Worm (Caenorhabditis elegans) whole organism, L4 larva: ENCODE results near the gene srlf-33.

Experiments used
- D1046.2 ChIP-seq: fragments of 200-800 bp; sonication (Bioruptor generic); IDR thresholded peaks from 2 replicates; pipeline ENCODE4 v1.3.6; 2022; ENCODE audit warnings: missing genetic modification characterization, missing compliant biosample characterization
- R02D3.7 ChIP-seq: fragments of 150-350 bp; sonication (generic microtip); optimal IDR thresholded peaks from 3 replicates; lab custom pipeline; 2014; ENCODE audit warnings: missing biosample characterization, missing genetic modification characterization
- T26A8.4 ChIP-seq: fragments of 200-800 bp; sonication (Bioruptor generic); IDR thresholded peaks from 2 replicates; pipeline ENCODE4 v1.3.6; 2022; ENCODE audit warnings: missing genetic modification characterization, missing compliant biosample characterization
- Y105C5A.15 ChIP-seq: fragments of 200-800 bp; sonication (Bioruptor generic); IDR thresholded peaks from 2 replicates; pipeline ENCODE4 v1.3.6; 2022; ENCODE audit warnings: missing genetic modification characterization, missing compliant biosample characterization
- Y48G9A.11 ChIP-seq: fragments of 200-800 bp; sonication (Bioruptor generic); IDR thresholded peaks from 2 replicates; pipeline ENCODE4 v1.3.6; 2022; ENCODE audit warnings: missing genetic modification reagents, missing genetic modification characterization, missing compliant biosample characterization
- Y5F2A.4 ChIP-seq: fragments of 200-800 bp; sonication (Bioruptor generic); optimal IDR thresholded peaks from 2 replicates; lab custom pipeline; 2018; ENCODE audit warnings: mild to moderate bottlenecking, missing genetic modification characterization, missing compliant biosample characterization
- Y75B8A.6 ChIP-seq: fragments of 200-800 bp; sonication (Bioruptor generic); IDR thresholded peaks from 2 replicates; pipeline ENCODE4 v1.3.6; 2022; ENCODE audit warnings: missing genetic modification reagents, missing genetic modification characterization, missing compliant biosample characterization
- aha-1 ChIP-seq: fragments of 150-350 bp; peaks from one replicate; lab custom pipeline; 2014; ENCODE audit warnings: missing biosample characterization, missing genetic modification characterization
- aly-2 ChIP-seq: sonication (generic microtip); optimal IDR thresholded peaks from 2 replicates; lab custom pipeline; 2018; ENCODE audit warnings: missing biosample characterization, missing genetic modification characterization
- ama-1 ChIP-seq: fragments of 150-350 bp; optimal IDR thresholded peaks from 2 replicates; lab custom pipeline; 2014; ENCODE audit warnings: inconsistent platforms, mixed read lengths
- ceh-20 ChIP-seq: fragments of 200-800 bp; sonication (Bioruptor generic); IDR thresholded peaks from 2 replicates; pipeline ENCODE4 v1.3.6; 2022; ENCODE audit warnings: missing genetic modification reagents, missing genetic modification characterization, missing compliant biosample characterization
- cey-2 ChIP-seq: sonication (generic microtip); optimal IDR thresholded peaks from 3 replicates; lab custom pipeline; 2017; ENCODE audit warnings: missing genetic modification characterization, mild to moderate bottlenecking, missing compliant biosample characterization, antibody characterized with exemption, borderline replicate concordance; ENCODE audit not compliant: insufficient read depth
- ctbp-1 ChIP-seq: fragments of 200-800 bp; sonication (Bioruptor generic); IDR thresholded peaks from 2 replicates; pipeline ENCODE4 v1.3.6; 2022; ENCODE audit warnings: missing genetic modification reagents, missing genetic modification characterization, missing compliant biosample characterization
- daf-19 ChIP-seq: fragments of 200-800 bp; sonication (Bioruptor generic); conservative IDR thresholded peaks from 2 replicates; pipeline ENCODE4 v1.3.6; 2022; ENCODE audit warnings: missing genetic modification characterization, missing compliant biosample characterization
- dmd-9 ChIP-seq: fragments of 200-800 bp; sonication (Bioruptor generic); IDR thresholded peaks from 2 replicates; pipeline ENCODE4 v1.3.6; 2022; ENCODE audit warnings: missing genetic modification reagents, missing genetic modification characterization, missing compliant biosample characterization
- gei-8 ChIP-seq: fragments of 200-800 bp; sonication (Bioruptor generic); optimal IDR thresholded peaks from 2 replicates; lab custom pipeline; 2018; ENCODE audit warnings: mild to moderate bottlenecking, missing genetic modification characterization, missing compliant biosample characterization
- hmg-1.1 ChIP-seq: fragments of 200-800 bp; sonication (Bioruptor generic); IDR thresholded peaks from 2 replicates; pipeline ENCODE4 v1.3.6; 2022; ENCODE audit warnings: missing genetic modification reagents, missing genetic modification characterization, missing compliant biosample characterization
- lin-15B ChIP-seq: fragments of 150-350 bp; sonication (generic microtip); optimal IDR thresholded peaks from 3 replicates; lab custom pipeline; 2014; ENCODE audit warnings: missing biosample characterization, missing genetic modification characterization
- lin-39 ChIP-seq: fragments of 150-350 bp; optimal IDR thresholded peaks from 2 replicates; lab custom pipeline; 2014; ENCODE audit warnings: missing biosample characterization, missing genetic modification reagents, missing genetic modification characterization
- nhr-102 ChIP-seq: sonication (generic microtip); optimal IDR thresholded peaks from 2 replicates; lab custom pipeline; 2016; ENCODE audit warnings: mild to moderate bottlenecking, missing genetic modification characterization, moderate library complexity, missing compliant biosample characterization
- nhr-11 ChIP-seq: fragments of 150-350 bp; optimal IDR thresholded peaks from 2 replicates; lab custom pipeline; 2014; ENCODE audit warnings: missing biosample characterization, missing genetic modification characterization
- nhr-237 ChIP-seq: sonication (generic microtip); optimal IDR thresholded peaks from 2 replicates; lab custom pipeline; 2017; ENCODE audit warnings: missing biosample characterization, missing genetic modification characterization
- nhr-25 ChIP-seq: sonication (generic microtip); optimal IDR thresholded peaks from 2 replicates; lab custom pipeline; 2017; ENCODE audit warnings: missing genetic modification characterization, mild to moderate bottlenecking, missing compliant biosample characterization, antibody characterized with exemption, moderate library complexity, borderline replicate concordance; ENCODE audit not compliant: insufficient read depth
- nhr-41 ChIP-seq: fragments of 200-800 bp; sonication (Bioruptor generic); IDR thresholded peaks from 2 replicates; pipeline ENCODE4 v1.3.6; 2022; ENCODE audit warnings: missing genetic modification reagents, missing genetic modification characterization, missing compliant biosample characterization
- nhr-48 ChIP-seq: sonication (generic microtip); optimal IDR thresholded peaks from 2 replicates; lab custom pipeline; 2016; ENCODE audit warnings: mild to moderate bottlenecking, missing genetic modification characterization, missing compliant biosample characterization
- nhr-76 ChIP-seq: fragments of 150-350 bp; optimal IDR thresholded peaks from 2 replicates; lab custom pipeline; 2014; ENCODE audit warnings: missing biosample characterization, missing genetic modification characterization
- php-3 ChIP-seq: fragments of 200-800 bp; sonication (Bioruptor generic); IDR thresholded peaks from 2 replicates; pipeline ENCODE4 v1.3.6; 2022; ENCODE audit warnings: missing genetic modification reagents, missing genetic modification characterization, missing compliant biosample characterization
- saeg-2 ChIP-seq: fragments of 200-800 bp; sonication (Bioruptor generic); IDR thresholded peaks from 2 replicates; pipeline ENCODE4 v1.3.6; 2022; ENCODE audit warnings: missing genetic modification reagents, missing genetic modification characterization, missing compliant biosample characterization
- spr-1 ChIP-seq: sonication (generic microtip); optimal IDR thresholded peaks from 2 replicates; lab custom pipeline; 2016; ENCODE audit warnings: mild to moderate bottlenecking, missing genetic modification characterization, missing compliant biosample characterization
- tag-97 ChIP-seq: fragments of 200-800 bp; sonication (Bioruptor generic); IDR thresholded peaks from 2 replicates; pipeline ENCODE4 v1.3.6; 2022; ENCODE audit warnings: missing genetic modification characterization, missing compliant biosample characterization
- tra-1 ChIP-seq: fragments of 200-800 bp; sonication (Bioruptor generic); IDR thresholded peaks from 2 replicates; pipeline ENCODE4 v1.3.6; 2022; ENCODE audit warnings: missing genetic modification reagents, missing genetic modification characterization, missing compliant biosample characterization
- unc-130 ChIP-seq: sonication (generic microtip); optimal IDR thresholded peaks from 2 replicates; lab custom pipeline; 2016; ENCODE audit warnings: missing genetic modification reagents, missing genetic modification characterization, missing compliant biosample characterization
- unc-39 ChIP-seq: sonication (generic microtip); optimal IDR thresholded peaks from 2 replicates; lab custom pipeline; 2017; ENCODE audit warnings: missing biosample characterization, missing genetic modification characterization
- unc-62 ChIP-seq, 3 experiments: fragments of 150-350 bp in 1 of 3; sonication (generic microtip); optimal IDR thresholded peaks in 2 of 3; peaks in 1 of 3; 1 replicate in 1 of 3; 2 replicates in 2 of 3; lab custom pipeline; 2014 to 2017; ENCODE audit warnings: missing biosample characterization in 3 of 3, missing genetic modification characterization in 3 of 3, missing genetic modification reagents in 3 of 3, missing genotype in 1 of 3
- zfp-2 ChIP-seq: sonication (generic microtip); optimal IDR thresholded peaks from 2 replicates; lab custom pipeline; 2016; ENCODE audit warnings: mild to moderate bottlenecking, missing genetic modification characterization, missing compliant biosample characterization
- zfp-3 ChIP-seq: fragments of 200-800 bp; sonication (Bioruptor generic); conservative IDR thresholded peaks from 2 replicates; pipeline ENCODE4 v1.3.6; 2022; ENCODE audit warnings: missing genetic modification reagents, missing genetic modification characterization, missing compliant biosample characterization
- zip-11 ChIP-seq: fragments of 200-800 bp; sonication (Bioruptor generic); IDR thresholded peaks from 2 replicates; pipeline ENCODE4 v1.3.6; 2022; ENCODE audit warnings: missing genetic modification characterization, missing compliant biosample characterization
- ztf-7 ChIP-seq: fragments of 150-350 bp; optimal IDR thresholded peaks from 2 replicates; lab custom pipeline; 2014; ENCODE audit warnings: missing biosample characterization, missing genetic modification characterization

srlf-33 gene

DNA sequence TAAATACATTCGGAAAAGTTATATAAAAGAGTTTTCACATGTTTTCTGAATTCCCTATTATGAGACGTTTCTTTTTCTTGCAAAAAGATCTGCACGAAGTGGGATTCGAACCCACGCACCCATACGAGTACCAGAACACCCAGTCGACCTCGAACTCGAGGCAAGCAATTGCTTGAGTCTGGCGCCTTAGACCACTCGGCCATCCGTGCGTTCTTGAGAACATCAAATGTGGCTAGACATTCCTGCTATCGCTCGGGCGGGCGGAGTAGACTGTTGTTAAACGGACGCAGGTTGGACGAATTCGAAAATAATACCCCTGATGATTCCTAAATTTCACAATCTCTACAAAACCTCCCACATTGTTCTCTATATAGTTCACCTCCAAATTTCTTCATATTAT lies 3.1 kb upstream of the srlf-33 start (continued):
- no peak for TF ChIP-seq unc-130 (GFP tag; lab: Kevin White, UChicago)
- TF ChIP-seq R02D3.7 (tag; lab: Kevin White, UChicago) = no peak
- 0 out of 2 replicates have a peak, but pooled peaks have one; percentile 26 for TF ChIP-seq D1046.2 (GFP tag; lab: Robert Waterston, UW)
- TF ChIP-seq ceh-20 (GFP tag; lab: Robert Waterston, UW) = 0 out of 2 replicates have a peak, but pooled peaks have one; percentile 45

DNA sequence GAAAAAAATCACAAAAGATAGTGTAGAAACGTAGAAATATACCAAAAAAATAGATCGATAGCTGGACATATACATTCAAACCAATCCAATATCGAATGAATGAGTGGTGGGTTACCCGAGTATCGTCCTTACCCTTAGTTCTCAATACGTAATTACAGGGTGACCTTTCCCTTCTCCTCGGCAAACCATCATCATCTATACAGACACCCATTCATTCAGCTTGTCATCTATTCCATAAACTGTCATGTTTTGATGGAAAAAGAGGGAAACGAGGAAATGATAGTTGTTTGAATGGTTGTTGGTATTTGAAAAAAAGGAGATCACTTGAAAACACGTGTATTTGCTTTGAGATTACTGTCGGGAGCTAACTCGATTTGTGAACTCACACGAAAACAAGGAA lies 1.2 kb downstream of the srlf-33 start:
- TF ChIP-seq lin-39 (tag; lab: Kevin White, UChicago) = no peak
- peak; percentile 31 for TF ChIP-seq nhr-25 (tag; lab: Kevin White, UChicago)
- TF ChIP-seq zfp-3 (GFP tag; lab: Robert Waterston, UW) = no peak
- peak; percentile 82 for TF ChIP-seq aha-1 (tag; lab: Kevin White, UChicago)
- TF ChIP-seq unc-62 (GFP tag; optimal IDR thresholded peaks at IDR 0.05 in 1 of 2; lab: Kevin White, UChicago) = peak in 1 of 2 experiments; percentile 62
- no peak for TF ChIP-seq unc-62 (tag; optimal IDR thresholded peaks at IDR 0.05; lab: Kevin White, UChicago)
- TF ChIP-seq, all 104 proteins: peak for 3

DNA sequence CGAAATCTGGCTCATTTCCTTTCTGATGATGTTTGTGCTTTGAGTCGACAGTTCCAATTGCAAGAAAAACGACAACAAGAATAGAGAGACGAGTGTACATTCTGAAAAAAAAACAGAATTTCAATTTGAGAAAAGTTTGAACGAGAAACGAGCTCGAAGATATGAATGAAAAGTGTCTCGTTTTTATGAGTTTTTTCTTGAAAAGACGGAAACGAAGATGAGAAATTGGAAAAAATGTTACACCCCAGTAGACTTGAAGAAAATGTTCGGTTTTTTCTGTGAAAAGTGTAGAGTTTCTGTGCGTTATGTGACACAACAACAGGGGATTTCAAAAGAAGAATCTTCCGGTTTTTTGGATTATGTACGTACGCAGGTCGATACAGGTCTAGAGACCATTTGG lies 2.2 kb downstream of the srlf-33 start, which contains the start of gene srlf-31:
TSS of gene srlf-31 (minus strand) at position 101 of the 400 bp plus-strand sequence.
- TF ChIP-seq nhr-237 (tag; lab: Kevin White, UChicago) = no peak
- TF ChIP-seq nhr-102 (tag; lab: Kevin White, UChicago) = no peak
- no peak for TF ChIP-seq spr-1 (tag; lab: Kevin White, UChicago)
- no peak for TF ChIP-seq tag-97 (GFP tag; lab: Robert Waterston, UW)
- no peak for TF ChIP-seq nhr-41
- no peak for TF ChIP-seq zip-11
- no peak for TF ChIP-seq aly-2
- TF ChIP-seq nhr-11 (tag; lab: Kevin White, UChicago) = no peak
- no peak for TF ChIP-seq cey-2 (tag; lab: Kevin White, UChicago)
- no peak for TF ChIP-seq saeg-2 (GFP tag; lab: Robert Waterston, UW)
- TF ChIP-seq nhr-76 (tag; lab: Kevin White, UChicago) = no peak
- no peak for TF ChIP-seq daf-19 (GFP tag; lab: Robert Waterston, UW)
- no peak for TF ChIP-seq T26A8.4 (GFP tag; lab: Robert Waterston, UW)
- TF ChIP-seq dmd-9 = no peak
- no peak for TF ChIP-seq tra-1
- TF ChIP-seq Y105C5A.15 = no peak
- TF ChIP-seq unc-130 (GFP tag; lab: Kevin White, UChicago) = no peak
- TF ChIP-seq php-3 (GFP tag; lab: Robert Waterston, UW) = no peak
- TF ChIP-seq hmg-1.1 (GFP tag; lab: Robert Waterston, UW) = no peak
- TF ChIP-seq lin-15B (tag; lab: Kevin White, UChicago) = no peak
- TF ChIP-seq, all 104 proteins: peak for 0

DNA sequence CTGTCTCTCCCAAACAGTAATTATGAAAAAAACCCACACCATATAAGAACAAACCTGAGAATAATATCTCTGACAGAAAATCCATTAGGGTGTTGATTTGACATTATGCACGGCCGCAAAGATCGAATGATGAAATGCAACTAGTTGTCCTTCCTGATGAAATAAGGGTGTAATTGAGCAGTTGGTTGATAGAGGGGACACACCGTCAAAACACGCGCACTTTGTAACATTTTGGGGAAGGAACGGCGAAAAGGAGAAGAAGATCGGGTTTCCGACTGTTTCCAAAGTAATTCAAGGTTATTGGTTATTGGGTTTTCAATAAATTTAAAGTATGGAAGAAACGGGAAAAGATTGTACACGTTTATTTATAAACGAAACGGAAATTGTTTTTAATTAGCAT lies 3.2 kb downstream of the srlf-33 start, which contains the start of gene ZK822.1:
TSS of gene ZK822.1 (minus strand) at position 121 of the 400 bp plus-strand sequence.
- TF ChIP-seq nhr-48 (tag; lab: Kevin White, UChicago) (no peak), gei-8 (GFP tag; lab: Kevin White, UChicago) (no peak), ctbp-1 (GFP tag; lab: Robert Waterston, UW) (no peak), Y5F2A.4 (GFP tag; lab: Kevin White, UChicago) (no peak), ztf-7 (no peak), Y48G9A.11 (GFP tag; lab: Robert Waterston, UW) (no peak), nhr-102 (tag; lab: Kevin White, UChicago) (no peak), Y75B8A.6 (GFP tag; lab: Robert Waterston, UW) (no peak), unc-39 (no peak), ama-1 (lab: Kevin White, UChicago) (no peak), zfp-2 (no peak)
